Worm (Caenorhabditis elegans) whole organism, L3 larva: ENCODE data around the gene F34H10.3.

Source experiments
- R02D3.7 ChIP-seq: fragments of 150-350 bp; optimal IDR thresholded peaks from 2 replicates; lab custom pipeline; 2014; ENCODE audit warnings: missing biosample characterization, missing genetic modification characterization
- ZK546.5 ChIP-seq: sonication (generic microtip); optimal IDR thresholded peaks from 2 replicates; lab custom pipeline; 2017; ENCODE audit warnings: missing biosample characterization, missing genetic modification characterization
- ceh-16 ChIP-seq: sonication (generic microtip); optimal IDR thresholded peaks from 2 replicates; lab custom pipeline; 2017; ENCODE audit warnings: missing biosample characterization, missing genetic modification characterization
- ceh-28 ChIP-seq: fragments of 150-350 bp; optimal IDR thresholded peaks from 2 replicates; lab custom pipeline; 2014; ENCODE audit warnings: missing biosample characterization, missing genetic modification reagents, missing genetic modification characterization
- ceh-82 ChIP-seq: fragments of 150-350 bp; optimal IDR thresholded peaks from 2 replicates; lab custom pipeline; 2014; ENCODE audit warnings: missing biosample characterization, missing genetic modification characterization
- ceh-9 ChIP-seq: sonication (generic microtip); optimal IDR thresholded peaks from 2 replicates; lab custom pipeline; 2018; ENCODE audit warnings: missing biosample characterization, missing genetic modification characterization
- daf-12 ChIP-seq: fragments of 150-350 bp; optimal IDR thresholded peaks from 2 replicates; lab custom pipeline; 2014; ENCODE audit warnings: missing biosample characterization, missing genetic modification reagents, missing genetic modification characterization
- egl-5 ChIP-seq: fragments of 150-350 bp; optimal IDR thresholded peaks from 2 replicates; lab custom pipeline; 2017; ENCODE audit warnings: missing biosample characterization, missing genetic modification reagents, missing genetic modification characterization, inconsistent platforms
- elt-2 ChIP-seq: sonication (generic microtip); optimal IDR thresholded peaks from 2 replicates; lab custom pipeline; 2016; ENCODE audit warnings: missing genetic modification reagents, mild to moderate bottlenecking, missing genetic modification characterization, missing compliant biosample characterization
- elt-3 ChIP-seq, 3 experiments: fragments of 150-350 bp in 1 of 3; sonication (generic microtip) in 2 of 3; optimal IDR thresholded peaks; 2 replicates in 2 of 3; 4 replicates in 1 of 3; lab custom pipeline; 2014 to 2017; ENCODE audit warnings: missing biosample characterization in 3 of 3, missing genetic modification characterization in 3 of 3
- eor-1 ChIP-seq, 2 experiments: fragments of 150-350 bp; optimal IDR thresholded peaks; 2 replicates each; lab custom pipeline; 2014 to 2018; ENCODE audit warnings: missing biosample characterization in 2 of 2, missing genetic modification characterization in 2 of 2
- fkh-10 ChIP-seq: sonication (generic microtip); optimal IDR thresholded peaks from 2 replicates; lab custom pipeline; 2017; ENCODE audit warnings: missing biosample characterization, missing genetic modification reagents, missing genetic modification characterization
- fkh-2 ChIP-seq: fragments of 150-350 bp; optimal IDR thresholded peaks from 2 replicates; lab custom pipeline; 2014; ENCODE audit warnings: missing biosample characterization, missing genetic modification reagents, missing genetic modification characterization
- fos-1 ChIP-seq: fragments of 150-350 bp; optimal IDR thresholded peaks from 2 replicates; lab custom pipeline; 2014; ENCODE audit warnings: missing biosample characterization, missing genetic modification characterization
- hmg-11 ChIP-seq: sonication (generic microtip); optimal IDR thresholded peaks from 2 replicates; lab custom pipeline; 2016; ENCODE audit warnings: missing genetic modification characterization, missing compliant biosample characterization
- jun-1 ChIP-seq: fragments of 150-350 bp; optimal IDR thresholded peaks from 2 replicates; lab custom pipeline; 2014; ENCODE audit warnings: missing biosample characterization, missing genetic modification reagents, missing genetic modification characterization
- lin-15B ChIP-seq: fragments of 150-350 bp; optimal IDR thresholded peaks from 2 replicates; lab custom pipeline; 2014; ENCODE audit warnings: missing biosample characterization, missing genetic modification characterization
- lin-39 ChIP-seq: fragments of 150-350 bp; optimal IDR thresholded peaks from 2 replicates; lab custom pipeline; 2018; ENCODE audit warnings: missing biosample characterization, missing genetic modification reagents, missing genetic modification characterization
- lsy-12 ChIP-seq: sonication (generic microtip); optimal IDR thresholded peaks from 2 replicates; lab custom pipeline; 2016; ENCODE audit warnings: mild to moderate bottlenecking, missing genetic modification characterization, missing compliant biosample characterization
- mdl-1 ChIP-seq: fragments of 150-350 bp; optimal IDR thresholded peaks from 2 replicates; lab custom pipeline; 2014; ENCODE audit warnings: missing biosample characterization, missing genetic modification characterization
- nfya-1 ChIP-seq: sonication (generic microtip); optimal IDR thresholded peaks from 2 replicates; lab custom pipeline; 2017; ENCODE audit warnings: missing genetic modification characterization, mild to moderate bottlenecking, missing compliant biosample characterization, antibody characterized with exemption, moderate library complexity; ENCODE audit not compliant: insufficient read depth
- nhr-11 ChIP-seq: fragments of 150-350 bp; optimal IDR thresholded peaks from 2 replicates; lab custom pipeline; 2014; ENCODE audit warnings: missing biosample characterization, missing genetic modification characterization
- nhr-23 ChIP-seq: fragments of 150-350 bp; optimal IDR thresholded peaks from 2 replicates; lab custom pipeline; 2014; ENCODE audit warnings: missing biosample characterization, missing genetic modification reagents, missing genetic modification characterization
- nhr-237 ChIP-seq: fragments of 150-350 bp; optimal IDR thresholded peaks from 2 replicates; lab custom pipeline; 2014; ENCODE audit warnings: missing biosample characterization, missing genetic modification characterization
- nhr-25 ChIP-seq: sonication (generic microtip); optimal IDR thresholded peaks from 2 replicates; lab custom pipeline; 2017; ENCODE audit warnings: missing biosample characterization, missing genetic modification characterization
- nhr-28 ChIP-seq: fragments of 150-350 bp; optimal IDR thresholded peaks from 2 replicates; lab custom pipeline; 2014; ENCODE audit warnings: missing biosample characterization, missing genetic modification characterization
- nhr-43 ChIP-seq: sonication (generic microtip); optimal IDR thresholded peaks from 2 replicates; lab custom pipeline; 2016; ENCODE audit warnings: mild to moderate bottlenecking, missing genetic modification characterization, missing compliant biosample characterization; ENCODE audit not compliant: poor library complexity, severe bottlenecking
- nhr-67 ChIP-seq: fragments of 150-350 bp; optimal IDR thresholded peaks from 2 replicates; lab custom pipeline; 2014; ENCODE audit warnings: missing biosample characterization, missing genetic modification characterization
- nhr-76 ChIP-seq: fragments of 150-350 bp; sonication (generic microtip); optimal IDR thresholded peaks from 5 replicates; lab custom pipeline; 2014; ENCODE audit warnings: missing biosample characterization, missing genetic modification characterization
- pqm-1 ChIP-seq: fragments of 150-350 bp; optimal IDR thresholded peaks from 2 replicates; lab custom pipeline; 2017; ENCODE audit warnings: missing biosample characterization, missing genetic modification characterization, inconsistent platforms
- sea-2 ChIP-seq: fragments of 150-350 bp; sonication (generic microtip); optimal IDR thresholded peaks from 4 replicates; lab custom pipeline; 2014; ENCODE audit warnings: missing biosample characterization, missing genetic modification reagents, missing genetic modification characterization
- skn-1 ChIP-seq: fragments of 150-350 bp; optimal IDR thresholded peaks from 2 replicates; lab custom pipeline; 2014; ENCODE audit warnings: missing biosample characterization, missing genetic modification characterization
- snpc-4 ChIP-seq: fragments of 150-350 bp; optimal IDR thresholded peaks from 2 replicates; lab custom pipeline; 2014; ENCODE audit warnings: missing biosample characterization, missing genetic modification characterization
- unc-39 ChIP-seq: sonication (generic microtip); optimal IDR thresholded peaks from 4 replicates; lab custom pipeline; 2017; ENCODE audit warnings: missing biosample characterization, missing genetic modification characterization
- unc-62 ChIP-seq: fragments of 150-350 bp; sonication (generic microtip); optimal IDR thresholded peaks from 4 replicates; lab custom pipeline; 2014; ENCODE audit warnings: missing biosample characterization, missing genetic modification reagents, missing genetic modification characterization
- zag-1 ChIP-seq: fragments of 150-350 bp; optimal IDR thresholded peaks from 2 replicates; lab custom pipeline; 2014; ENCODE audit warnings: missing biosample characterization, missing genetic modification characterization
- ztf-11 ChIP-seq: fragments of 150-350 bp; optimal IDR thresholded peaks from 2 replicates; lab custom pipeline; 2014; ENCODE audit warnings: missing biosample characterization, missing genetic modification characterization

Gene F34H10.3

DNA sequence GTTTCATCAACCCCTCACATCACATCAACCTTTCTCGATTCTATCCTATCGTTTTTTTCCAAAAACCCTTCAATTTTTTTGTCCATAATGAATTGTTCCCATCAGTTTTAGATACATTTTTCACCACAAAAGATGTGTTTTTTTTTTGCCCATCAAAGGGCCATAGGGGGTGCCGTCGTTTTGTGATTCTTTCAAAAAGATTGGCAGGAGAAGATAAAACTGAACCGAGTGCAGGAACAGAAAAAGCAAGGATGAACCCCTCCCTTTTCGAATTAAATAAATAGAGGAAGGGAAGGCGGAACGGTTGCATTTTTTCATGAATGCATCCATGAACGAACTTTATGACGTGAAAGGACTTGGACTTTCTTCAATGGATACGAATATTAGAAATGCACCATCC, 17.9 kb downstream of the F34H10.3 start, which contains the start of gene C11E4.7:
C11E4.7 (plus strand) TSS at position 301 of the 400 bp plus-strand sequence.
- TF ChIP-seq nhr-67 (tag; lab: Kevin White, UChicago) (no peak), jun-1 (tag; lab: Kevin White, UChicago) (no peak), nhr-43 (tag; lab: Kevin White, UChicago) (no peak), elt-2 (no peak), snpc-4 (tag; lab: Kevin White, UChicago) (no peak), fkh-10 (GFP tag; lab: Kevin White, UChicago) (no peak), egl-5 (tag; lab: Kevin White, UChicago) (no peak), skn-1 (tag; lab: Kevin White, UChicago) (no peak), R02D3.7 (tag; lab: Kevin White, UChicago) (no peak), nhr-237 (tag; lab: Kevin White, UChicago) (no peak), fos-1 (tag; lab: Kevin White, UChicago) (no peak), lin-15B (no peak), mdl-1 (no peak), nhr-28 (tag; lab: Kevin White, UChicago) (no peak), nhr-11 (no peak), zag-1 (no peak), ZK546.5 (tag; lab: Kevin White, UChicago) (no peak), sea-2 (GFP tag; lab: Kevin White, UChicago) (no peak), fkh-2 (tag; lab: Kevin White, UChicago) (no peak)
- TF ChIP-seq, all 47 proteins: peak for 0

DNA sequence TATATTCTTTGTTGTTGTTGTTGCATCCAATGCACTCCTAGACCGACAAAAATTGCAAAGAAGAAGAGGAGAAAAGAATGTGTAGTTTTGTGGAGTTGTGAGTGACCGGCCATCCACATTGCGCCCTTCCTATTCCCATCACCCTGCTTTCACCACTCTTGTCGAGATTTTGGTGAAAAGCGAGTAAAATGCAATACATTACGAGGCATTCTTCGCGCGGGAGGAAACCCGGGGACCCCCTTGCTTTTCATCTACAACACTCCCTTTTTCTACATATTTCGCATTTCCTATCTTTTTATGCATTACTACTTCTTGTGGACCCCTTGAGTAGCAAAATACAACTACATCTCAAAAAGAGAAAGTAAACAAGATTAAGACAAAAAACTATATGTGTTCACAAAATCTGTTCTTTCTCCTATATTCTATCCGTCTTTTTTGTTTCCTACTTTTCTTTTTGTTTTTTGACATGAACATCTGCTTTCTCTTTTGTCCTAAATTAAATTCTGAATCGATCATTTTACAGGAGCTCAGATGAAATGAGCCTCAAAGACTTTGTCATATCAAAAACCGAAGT, 24.7 kb downstream of the F34H10.3 start, which contains the start of gene C11E4.6:
C11E4.6 (plus strand) TSS at position 524 of the 574 bp plus-strand sequence.
- no peak for TF ChIP-seq unc-62
- no peak for TF ChIP-seq lin-15B
- no peak for TF ChIP-seq nhr-11
- TF ChIP-seq snpc-4 (tag; lab: Kevin White, UChicago), result no peak
- no peak for TF ChIP-seq nhr-76 (tag; lab: Kevin White, UChicago)
- no peak for TF ChIP-seq daf-12 (tag; lab: Kevin White, UChicago)
- TF ChIP-seq lin-39 (tag; lab: Kevin White, UChicago), result no peak
- no peak for TF ChIP-seq ztf-11 (tag; lab: Kevin White, UChicago)
- TF ChIP-seq nhr-25 (tag; lab: Kevin White, UChicago), result no peak
- no peak for TF ChIP-seq egl-5 (tag; lab: Kevin White, UChicago)
- no peak for TF ChIP-seq hmg-11 (tag; lab: Kevin White, UChicago)
- TF ChIP-seq zag-1, result no peak
- TF ChIP-seq jun-1 (tag; lab: Kevin White, UChicago), result no peak
- TF ChIP-seq, all 47 proteins: peak for 0

DNA sequence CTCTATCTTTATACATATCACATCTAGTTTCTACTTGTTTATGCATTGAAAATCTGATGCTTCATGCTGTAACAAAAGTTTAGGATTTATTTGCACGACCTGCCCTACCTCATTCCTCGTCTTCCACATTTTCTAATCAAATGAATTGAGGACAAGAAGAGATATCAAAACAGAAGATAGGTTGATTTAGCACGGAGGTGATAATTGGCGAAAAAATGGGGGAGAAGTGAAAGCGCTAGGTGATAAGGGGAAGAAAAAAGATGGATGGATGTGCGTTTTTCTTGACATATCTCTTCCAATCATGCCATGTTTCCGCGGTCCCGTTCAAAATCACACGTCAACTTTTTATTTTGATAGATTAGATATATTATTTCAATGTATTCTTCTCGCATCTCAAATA, 26.7 kb downstream of the F34H10.3 start:
- TF ChIP-seq egl-5 (tag; lab: Kevin White, UChicago) (peak; percentile 58), ceh-16 (tag; lab: Kevin White, UChicago) (no peak), jun-1 (tag; lab: Kevin White, UChicago) (no peak), eor-1 (tag; optimal IDR thresholded peaks at IDR 0.05; lab: Kevin White, UChicago) (no peak), skn-1 (tag; lab: Kevin White, UChicago) (no peak), snpc-4 (tag; lab: Kevin White, UChicago) (no peak), elt-3 (tag; optimal IDR thresholded peaks at IDR 0.05; lab: Kevin White, UChicago) (peak in 1 of 3 experiments; percentile 94), unc-39 (no peak), sea-2 (GFP tag; lab: Kevin White, UChicago) (no peak), lin-39 (tag; lab: Kevin White, UChicago) (peak; percentile 46), unc-62 (no peak), nfya-1 (no peak), nhr-28 (tag; lab: Kevin White, UChicago) (no peak), nhr-23 (tag; lab: Kevin White, UChicago) (peak; percentile 7), ceh-82 (tag; lab: Kevin White, UChicago) (no peak), ceh-9 (tag; lab: Kevin White, UChicago) (no peak)
- TF ChIP-seq, all 47 proteins: peak for 4

DNA sequence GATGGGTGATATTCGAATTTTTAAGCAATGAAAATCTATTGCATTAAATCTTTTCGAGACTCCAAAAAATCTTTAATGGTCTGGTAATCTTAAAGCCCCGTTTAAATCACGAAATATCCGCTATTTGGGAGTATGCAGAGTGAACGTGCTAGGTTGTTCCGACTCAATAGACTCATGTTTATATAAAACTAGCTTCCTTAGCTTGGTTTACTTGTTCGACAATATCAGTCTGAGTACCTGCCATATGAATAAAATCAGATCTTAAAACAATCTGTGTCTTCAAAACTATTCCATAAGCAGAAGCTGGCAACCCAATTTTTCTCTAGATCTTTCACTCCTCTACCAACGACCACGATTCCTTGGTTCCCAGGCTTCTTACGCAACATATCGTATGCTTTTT, 31.6 kb downstream of the F34H10.3 start:
- no peak for TF ChIP-seq ceh-28
- TF ChIP-seq lsy-12, result no peak
- TF ChIP-seq pqm-1 (tag; lab: Kevin White, UChicago), result no peak
- TF ChIP-seq elt-3 (tag; optimal IDR thresholded peaks at IDR 0.05; lab: Kevin White, UChicago), result no peak
- no peak for TF ChIP-seq ztf-11 (tag; lab: Kevin White, UChicago)
- no peak for TF ChIP-seq nhr-237 (tag; lab: Kevin White, UChicago)
- no peak for TF ChIP-seq nhr-25 (tag; lab: Kevin White, UChicago)
- no peak for TF ChIP-seq R02D3.7 (tag; lab: Kevin White, UChicago)
